Worm (Caenorhabditis elegans): Measurements from ENCODE around the gene ceh-21.

- TF ChIP-seq nhr-76 (tag; optimal IDR thresholded peaks at IDR 0.05) (no peak), ztf-11 (tag; optimal IDR thresholded peaks at IDR 0.05) (no peak), nfya-1 (tag; optimal IDR thresholded peaks at IDR 0.05; ENCODE audit: insufficient read depth) (peak; percentile 52), egl-27 (tag; optimal IDR thresholded peaks at IDR 0.05) (no peak), eor-1 (tag; optimal IDR thresholded peaks at IDR 0.05) (no peak), zag-1 (tag; optimal IDR thresholded peaks at IDR 0.05) (no peak), nhr-77 (tag; optimal IDR thresholded peaks at IDR 0.05) (no peak), sea-2 (GFP tag; optimal IDR thresholded peaks at IDR 0.05) (no peak)
Measured at ce11 chrX:1853596-1853995, 1.1 kb upstream of the ceh-21 start, which contains the start of gene T26C11.9.

Measured in whole organism, L3 larva.